Worm (Caenorhabditis elegans): ENCODE data around the gene dpff-1.
A peak's percentile ranks its signal among the peaks of the same experiment; 100 is the strongest.

The dpff-1 gene

DNA sequence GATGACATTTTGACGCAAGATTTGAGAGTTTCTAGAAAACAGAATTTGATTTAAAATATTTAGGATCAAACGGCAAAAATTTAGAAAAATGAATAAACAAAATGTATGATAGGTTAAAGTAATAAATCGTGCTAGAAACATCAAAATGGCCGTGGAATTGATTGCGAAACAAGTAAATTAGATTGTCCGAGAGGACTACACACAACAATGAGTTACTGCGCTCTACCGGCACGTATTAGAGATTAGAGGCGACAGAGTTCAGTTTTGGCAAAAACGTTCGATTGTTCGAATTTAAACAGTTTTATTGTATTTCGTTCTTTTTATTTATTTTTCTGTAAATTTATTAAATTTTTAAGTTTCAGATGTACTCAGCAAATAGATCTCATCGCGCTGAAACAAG, 19.6 kb upstream of the dpff-1 start, which contains the start of the genes dnc-2 and bcl-7:
Gene dnc-2 (minus strand): TSS at position 33 of the 400 bp plus-strand sequence.
Gene bcl-7 (plus strand): TSS at position 363 of the 400 bp plus-strand sequence.
- TF ChIP-seq nhr-11 (tag; optimal IDR thresholded peaks at IDR 0.05) (no peak), nfya-1 (tag; optimal IDR thresholded peaks at IDR 0.05) (no peak), che-1 (tag; optimal IDR thresholded peaks at IDR 0.05) (no peak), elt-4 (tag; optimal IDR thresholded peaks at IDR 0.05) (no peak), ceh-48 (tag; optimal IDR thresholded peaks at IDR 0.05) (no peak), unc-3 (GFP tag; conservative IDR thresholded peaks at IDR 0.05) (no peak), unc-3 (tag; optimal IDR thresholded peaks at IDR 0.05) (no peak), unc-42 (tag; optimal IDR thresholded peaks at IDR 0.05) (peak; percentile 26), pat-9 (tag; optimal IDR thresholded peaks at IDR 0.05) (no peak)

DNA sequence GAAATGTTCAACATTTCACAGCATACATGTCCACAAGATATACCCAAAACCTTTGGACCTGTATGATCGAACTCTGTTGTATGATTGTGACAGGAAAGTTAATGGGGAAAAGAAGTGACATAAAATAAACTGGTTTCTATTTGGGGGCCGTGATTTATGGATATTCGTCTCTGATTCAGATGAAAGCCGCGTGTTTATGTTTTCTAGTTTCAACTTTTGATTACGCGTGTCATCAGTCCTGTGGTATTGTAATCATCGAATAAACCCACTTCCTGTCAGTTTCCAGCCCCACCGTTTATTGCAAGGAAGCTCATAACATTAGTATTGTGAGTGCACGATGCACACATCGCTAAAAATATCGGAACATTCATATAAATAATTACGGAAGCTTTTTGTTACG, 16.1 kb upstream of the dpff-1 start:
- TF ChIP-seq zip-5 (tag; optimal IDR thresholded peaks at IDR 0.05) (no peak), nfya-1 (tag; optimal IDR thresholded peaks at IDR 0.05) (no peak)

DNA sequence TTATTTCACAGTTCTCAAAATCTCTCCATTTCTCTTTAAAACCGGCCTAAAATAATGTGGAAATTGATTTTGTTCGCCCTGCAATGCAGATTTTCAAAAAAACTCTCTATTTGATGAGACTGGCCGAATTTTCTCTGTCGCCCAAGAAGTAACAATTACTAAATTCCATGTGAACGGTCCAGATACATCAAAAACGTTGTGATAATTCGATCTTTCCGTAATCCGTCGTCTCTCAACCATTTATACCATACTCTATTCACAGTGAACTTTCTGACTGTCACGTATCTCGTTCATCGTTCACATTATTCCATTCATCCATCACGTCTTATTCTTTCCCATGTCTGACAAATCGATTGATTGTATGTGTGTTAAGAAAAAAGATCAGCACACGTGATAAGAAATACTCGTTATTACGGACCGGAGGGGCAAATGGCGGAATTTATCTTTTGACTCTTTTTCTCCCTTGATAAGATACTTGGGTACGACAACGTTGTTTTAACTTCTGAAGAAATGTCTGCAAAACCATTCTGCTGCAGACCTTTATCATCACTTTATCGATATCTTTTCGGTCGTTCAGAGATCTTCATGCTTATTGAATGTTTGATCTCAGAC, 15.0 kb upstream of the dpff-1 start:
- TF ChIP-seq ets-4 (tag; optimal IDR thresholded peaks at IDR 0.05) = no peak
- peak; percentile 14 for TF ChIP-seq elt-2 (tag; optimal IDR thresholded peaks at IDR 0.05)
- TF ChIP-seq fax-1 (tag; optimal IDR thresholded peaks at IDR 0.05) = no peak

DNA sequence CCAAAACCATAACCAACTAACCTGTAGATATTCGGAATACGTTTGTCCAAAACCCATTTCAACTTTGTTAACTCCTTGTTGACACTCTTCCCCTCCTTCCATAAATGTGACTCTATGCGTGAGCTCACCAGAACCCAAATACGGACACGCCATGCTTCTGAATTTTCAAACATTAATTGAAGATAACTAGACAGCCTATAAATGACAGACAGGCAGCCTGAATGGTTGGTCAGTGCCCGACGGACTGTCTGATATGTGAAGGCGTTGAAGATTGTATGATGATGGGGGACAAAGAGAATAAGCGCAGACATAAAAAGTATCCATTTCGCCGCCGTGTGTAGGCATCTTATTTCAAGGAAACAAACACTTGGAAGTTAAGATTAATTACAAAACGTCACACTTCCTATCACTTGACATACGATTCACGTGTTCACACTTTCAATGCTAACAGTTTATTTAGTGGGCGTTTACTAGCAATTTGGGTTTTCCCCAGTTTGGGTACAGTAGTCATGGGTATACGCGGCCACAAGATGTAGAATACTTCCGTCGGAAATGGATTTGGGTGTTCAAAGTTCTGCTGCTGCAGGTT, 13.7 kb upstream of the dpff-1 start, which contains the start of the genes tdo-2 and C28H8.2:
Gene tdo-2 (minus strand): TSS at position 157 of the 589 bp plus-strand sequence.
Gene C28H8.2 (plus strand): TSS at position 524 of the 589 bp plus-strand sequence.
- TF ChIP-seq ahr-1 (tag; optimal IDR thresholded peaks at IDR 0.05) (no peak), che-1 (tag; optimal IDR thresholded peaks at IDR 0.05) (no peak), gmeb-2 (tag; optimal IDR thresholded peaks at IDR 0.05) (no peak), madf-2 (tag; optimal IDR thresholded peaks at IDR 0.05) (no peak), dmd-4 (tag; optimal IDR thresholded peaks at IDR 0.05; ENCODE audit: borderline replicate concordance) (no peak), odd-2 (tag; optimal IDR thresholded peaks at IDR 0.05) (no peak), rnt-1 (tag; optimal IDR thresholded peaks at IDR 0.05) (no peak), zip-5 (tag; optimal IDR thresholded peaks at IDR 0.05) (no peak), ceh-9 (tag; optimal IDR thresholded peaks at IDR 0.05) (no peak), pha-2 (tag; optimal IDR thresholded peaks at IDR 0.05) (no peak), hlh-6 (tag; optimal IDR thresholded peaks at IDR 0.05) (no peak), ceh-24 (tag; optimal IDR thresholded peaks at IDR 0.05) (no peak), syd-9 (tag; optimal IDR thresholded peaks at IDR 0.05) (no peak), K09A11.1 (tag; optimal IDR thresholded peaks at IDR 0.05; ENCODE audit: insufficient read depth) (no peak), unc-42 (tag; optimal IDR thresholded peaks at IDR 0.05) (no peak), K02D7.2 (tag; optimal IDR thresholded peaks at IDR 0.05) (no peak), dve-1 (tag; optimal IDR thresholded peaks at IDR 0.05) (no peak), ceh-19 (GFP tag; optimal IDR thresholded peaks at IDR 0.05) (no peak)

DNA sequence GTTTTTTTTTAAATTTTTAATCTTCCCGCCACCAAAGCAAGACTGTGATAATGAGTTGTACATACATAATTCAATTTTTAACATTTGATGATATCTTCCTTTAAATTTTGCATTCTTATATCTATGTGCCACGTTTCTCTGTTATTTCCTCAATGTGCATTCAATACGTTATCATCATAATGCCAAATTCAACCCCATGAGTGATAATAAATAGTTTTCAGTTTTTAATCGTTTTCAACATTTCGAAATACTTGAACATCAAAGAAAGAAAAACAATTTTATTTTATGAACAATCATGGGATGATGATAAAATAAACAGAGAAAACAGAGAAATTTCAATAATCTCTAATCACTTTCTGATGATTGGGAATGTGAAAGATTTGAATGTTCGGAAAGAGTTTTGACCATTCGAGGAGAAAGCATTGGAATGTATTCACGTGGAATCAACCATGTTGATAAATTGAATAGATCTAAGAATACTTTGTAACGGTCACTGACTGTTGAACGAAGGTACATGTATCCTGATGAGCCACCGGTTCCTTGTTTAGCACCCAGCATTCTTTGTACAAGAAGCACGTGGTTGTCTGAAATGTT, 11.3 kb upstream of the dpff-1 start:
- TF ChIP-seq C08G9.2 (tag; optimal IDR thresholded peaks at IDR 0.05) = no peak
- TF ChIP-seq elt-2 (tag; optimal IDR thresholded peaks at IDR 0.05) = peak; percentile 23

DNA sequence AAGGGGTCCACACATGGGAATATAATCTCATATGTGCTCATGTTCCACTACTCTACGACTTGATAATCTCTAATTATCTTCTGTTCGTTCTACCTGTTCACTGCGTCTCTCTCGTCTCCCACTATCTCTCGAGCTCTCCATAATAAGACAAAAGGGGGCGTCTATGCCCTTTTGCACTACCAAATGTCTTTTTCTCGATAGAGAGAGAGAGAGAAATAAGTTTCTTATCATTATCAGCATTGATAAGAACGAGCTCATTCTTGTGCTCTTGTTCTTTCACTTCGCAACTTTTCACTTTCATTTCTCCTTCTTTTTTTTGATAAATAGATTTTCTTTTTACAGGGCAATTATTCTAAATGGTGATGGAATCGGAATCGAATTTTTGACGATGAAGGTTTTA, 9.8 kb upstream of the dpff-1 start:
- no peak for TF ChIP-seq pag-3 (tag; optimal IDR thresholded peaks at IDR 0.05; ENCODE audit: borderline replicate concordance)
- TF ChIP-seq elt-2 (tag; optimal IDR thresholded peaks at IDR 0.05) = peak; percentile 94
- TF ChIP-seq ceh-31 (tag; optimal IDR thresholded peaks at IDR 0.05) = no peak
- no peak for TF ChIP-seq ceh-24 (tag; optimal IDR thresholded peaks at IDR 0.05)
- TF ChIP-seq dmd-4 (tag; optimal IDR thresholded peaks at IDR 0.05; ENCODE audit: borderline replicate concordance) = no peak
